Fruit fly (Drosophila melanogaster): ENCODE data around the gene yata.

Gene yata

dm6 chr3R:29798966-29799680, 50.1 kb downstream of the yata start, which contains the start of the genes Rnb and Drice (continued):
- TF ChIP-seq sens-2 (GFP tag; IDR thresholded peaks at IDR 0.05) (no peak), CG30403 (GFP tag; optimal IDR thresholded peaks at IDR 0.05) (peak; percentile 54), Optix (GFP tag; IDR thresholded peaks at IDR 0.05) (0 out of 3 replicates have a peak, but pooled peaks have one; percentile 16), Rfx (GFP tag; IDR thresholded peaks at IDR 0.05) (peak; percentile 62), Oaz (GFP tag; IDR thresholded peaks at IDR 0.05) (no peak), HLH54F (GFP tag; optimal IDR thresholded peaks at IDR 0.05) (no peak), fd64A (GFP tag; optimal IDR thresholded peaks at IDR 0.05) (no peak), run (tag; optimal IDR thresholded peaks at IDR 0.05) (no peak), pnt (GFP tag; optimal IDR thresholded peaks at IDR 0.05) (no peak), CG34422 (GFP tag; IDR thresholded peaks at IDR 0.05) (no peak), CG8478 (optimal IDR thresholded peaks at IDR 0.05) (no peak), Neu2 (GFP tag; optimal IDR thresholded peaks at IDR 0.05; ENCODE audit: borderline replicate concordance) (no peak), Antp (GFP tag; optimal IDR thresholded peaks at IDR 0.05) (no peak), pita (GFP tag; optimal IDR thresholded peaks at IDR 0.05) (no peak), Bteb2 (GFP tag; optimal IDR thresholded peaks at IDR 0.05) (no peak), B-H1 (GFP tag; IDR thresholded peaks at IDR 0.05) (no peak), CG7839 (tag; optimal IDR thresholded peaks at IDR 0.05) (no peak), Dfd (GFP tag; optimal IDR thresholded peaks at IDR 0.05) (no peak), Doc3 (GFP tag; IDR thresholded peaks at IDR 0.05; ENCODE audit: partially characterized antibody) (peak; percentile 72), CG17612 (GFP tag; IDR thresholded peaks at IDR 0.05) (no peak), CG13894 (tag; optimal IDR thresholded peaks at IDR 0.05) (no peak), fru (optimal IDR thresholded peaks at IDR 0.05) (no peak), Tbp (GFP tag; optimal IDR thresholded peaks at IDR 0.05) (peak; percentile 32), CG14441 (GFP tag; IDR thresholded peaks at IDR 0.05) (peak; percentile 43; the same call in 1 of the 2 replicates), GATAe (GFP tag; conservative IDR thresholded peaks at IDR 0.05) (no peak), kah (GFP tag; optimal IDR thresholded peaks at IDR 0.05) (peak; percentile 50), peb (GFP tag; IDR thresholded peaks at IDR 0.05) (no peak), CG10654 (GFP tag; optimal IDR thresholded peaks at IDR 0.05) (peak; percentile 19), CG11504 (tag; optimal IDR thresholded peaks at IDR 0.05) (no peak), tx (GFP tag; optimal IDR thresholded peaks at IDR 0.05) (no peak), CG1529 (GFP tag; optimal IDR thresholded peaks at IDR 0.05) (no peak), cwo (GFP tag; optimal IDR thresholded peaks at IDR 0.05) (no peak), CG7963 (GFP tag; IDR thresholded peaks at IDR 0.05; ENCODE audit: partially characterized antibody) (0 out of 3 replicates have a peak, but pooled peaks have one; percentile 45), CG13287 (GFP tag; IDR thresholded peaks at IDR 0.05; ENCODE audit: partially characterized antibody) (peak; percentile 81), CG17912 (GFP tag; optimal IDR thresholded peaks at IDR 0.05) (peak; percentile 65), CG5953 (GFP tag; IDR thresholded peaks at IDR 0.05) (0 out of 2 replicates have a peak, but pooled peaks have one; percentile 6), esg (GFP tag; conservative IDR thresholded peaks at IDR 0.05) (no peak), CG5245 (GFP tag; optimal IDR thresholded peaks at IDR 0.05) (peak; percentile 6), CG9437 (GFP tag; optimal IDR thresholded peaks at IDR 0.05) (no peak), CG32772 (GFP tag; IDR thresholded peaks at IDR 0.05) (0 out of 2 replicates have a peak, but pooled peaks have one; percentile 25), Nf-YB (GFP tag; optimal IDR thresholded peaks at IDR 0.05) (no peak), CG1603 (tag; optimal IDR thresholded peaks at IDR 0.05) (no peak), ATbp (GFP tag; optimal IDR thresholded peaks at IDR 0.05) (no peak), CG8924 (tag; optimal IDR thresholded peaks at IDR 0.05) (peak; percentile 70), Dek (tag; optimal IDR thresholded peaks at IDR 0.05) (no peak), CG31441 (GFP tag; IDR thresholded peaks at IDR 0.05) (no peak), dpn (GFP tag; optimal IDR thresholded peaks at IDR 0.05) (peak in 1 of 2 experiments; percentile 33), E2f1 (GFP tag; IDR thresholded peaks at IDR 0.05) (peak; percentile 53), klu (GFP tag; IDR thresholded peaks at IDR 0.05) (no peak), CG7745 (tag; optimal IDR thresholded peaks at IDR 0.05) (no peak), Nf-YA (GFP tag; IDR thresholded peaks at IDR 0.05) (no peak)

Data from whole organism, embryonic.